Fruit fly (Drosophila melanogaster) whole organism, pupa: ENCODE data around the gene vilya.

Source experiments
- CG10348 ChIP-seq: fragments of 200-800 bp; sonication (Bioruptor generic); IDR thresholded peaks from 2 replicates; pipeline ENCODE4 v1.3.6; 2022; ENCODE audit warnings: missing biosample characterization, missing genetic modification characterization
- CG12605 ChIP-seq: fragments of 200-800 bp; sonication (Bioruptor generic); IDR thresholded peaks from 2 replicates; pipeline ENCODE4 v1.3.6; 2022; ENCODE audit warnings: missing biosample characterization, missing genetic modification characterization
- CG13204 ChIP-seq: fragments of 200-800 bp; sonication (Bioruptor generic); optimal IDR thresholded peaks from 2 replicates; lab custom pipeline; 2018; ENCODE audit warnings: missing biosample characterization, mild to moderate bottlenecking, missing genetic modification characterization, moderate library complexity
- CG14655 ChIP-seq: fragments of 200-800 bp; sonication (Bioruptor generic); optimal IDR thresholded peaks from 3 replicates; lab custom pipeline; 2017; ENCODE audit warnings: mild to moderate bottlenecking, missing biosample characterization, missing genetic modification reagents, missing genetic modification characterization
- CG15710 ChIP-seq: fragments of 200-800 bp; sonication (Bioruptor generic); optimal IDR thresholded peaks from 2 replicates; lab custom pipeline; 2018; ENCODE audit warnings: missing biosample characterization, mild to moderate bottlenecking, missing genetic modification characterization, moderate library complexity
- CG17806 ChIP-seq: fragments of 200-800 bp; sonication (Bioruptor generic); optimal IDR thresholded peaks from 2 replicates; lab custom pipeline; 2018; ENCODE audit warnings: missing biosample characterization, mild to moderate bottlenecking, missing genetic modification characterization, moderate library complexity
- CG32121 ChIP-seq: fragments of 200-800 bp; sonication (Bioruptor generic); IDR thresholded peaks from 2 replicates; pipeline ENCODE4 v1.3.6; 2022; ENCODE audit warnings: missing biosample characterization, missing genetic modification characterization
- CG34367 ChIP-seq: fragments of 200-800 bp; sonication (Bioruptor generic); optimal IDR thresholded peaks from 2 replicates; lab custom pipeline; 2018; ENCODE audit warnings: missing biosample characterization, mild to moderate bottlenecking, missing genetic modification characterization
- CG4496 ChIP-seq: fragments of 200-800 bp; sonication (Bioruptor generic); IDR thresholded peaks from 3 replicates; pipeline ENCODE4 v1.3.6; 2022; ENCODE audit warnings: missing biosample characterization, missing genetic modification characterization
- CG8159 ChIP-seq: fragments of 200-800 bp; sonication (Bioruptor generic); optimal IDR thresholded peaks from 3 replicates; lab custom pipeline; 2018; ENCODE audit warnings: missing biosample characterization, mild to moderate bottlenecking, missing genetic modification characterization, moderate library complexity
- CG8301 ChIP-seq: fragments of 200-800 bp; sonication (Bioruptor generic); optimal IDR thresholded peaks from 2 replicates; lab custom pipeline; 2018; ENCODE audit warnings: missing biosample characterization, mild to moderate bottlenecking, missing genetic modification characterization
- CG9948 ChIP-seq: fragments of 200-800 bp; sonication (Bioruptor generic); optimal IDR thresholded peaks from 2 replicates; lab custom pipeline; 2018; ENCODE audit warnings: missing biosample characterization, mild to moderate bottlenecking, missing genetic modification characterization, moderate library complexity
- D1 ChIP-seq: fragments of 200-800 bp; sonication (Bioruptor generic); optimal IDR thresholded peaks from 2 replicates; lab custom pipeline; 2018; ENCODE audit warnings: missing biosample characterization, mild to moderate bottlenecking, missing genetic modification characterization, moderate library complexity
- EcR ChIP-seq: fragments of 200-800 bp; sonication (Bioruptor generic); optimal IDR thresholded peaks from 3 replicates; lab custom pipeline; 2019; ENCODE audit warnings: missing biosample characterization, missing genetic modification characterization, mild to moderate bottlenecking, moderate library complexity, missing genetic modification reagents
- Ets98B ChIP-seq: fragments of 200-800 bp; sonication (Bioruptor generic); IDR thresholded peaks from 2 replicates; pipeline ENCODE4 v1.3.6; 2022; ENCODE audit warnings: missing biosample characterization, missing genetic modification characterization
- Pif1A ChIP-seq: fragments of 200-800 bp; sonication (Bioruptor generic); optimal IDR thresholded peaks from 3 replicates; lab custom pipeline; 2016; ENCODE audit warnings: missing biosample characterization, missing genetic modification characterization
- Pif1B ChIP-seq: fragments of 200-800 bp; sonication (Bioruptor generic); optimal IDR thresholded peaks from 3 replicates; lab custom pipeline; 2016; ENCODE audit warnings: missing biosample characterization, missing genetic modification characterization
- Snoo ChIP-seq: fragments of 200-800 bp; sonication (Bioruptor generic); optimal IDR thresholded peaks from 3 replicates; lab custom pipeline; 2017; ENCODE audit warnings: missing biosample characterization, mild to moderate bottlenecking, missing genetic modification characterization, inconsistent platforms
- fd96Ca ChIP-seq: fragments of 200-800 bp; sonication (Bioruptor generic); IDR thresholded peaks from 3 replicates; pipeline ENCODE4 v1.3.6; 2022; ENCODE audit warnings: missing biosample characterization, missing genetic modification characterization
- gl ChIP-seq: fragments of 200-800 bp; sonication (Bioruptor generic); optimal IDR thresholded peaks from 2 replicates; lab custom pipeline; 2018; ENCODE audit warnings: missing biosample characterization, mild to moderate bottlenecking, missing genetic modification characterization
- rn ChIP-seq: fragments of 200-800 bp; sonication (Bioruptor generic); IDR thresholded peaks from 2 replicates; pipeline ENCODE4 v1.3.6; 2022; ENCODE audit warnings: missing biosample characterization, missing genetic modification characterization

vilya gene

dm6 chrX:2740084-2740483 is 13.6 kb downstream of the vilya start, which contains the start of gene kirre:
kirre (plus strand) TSS chrX:2740384.
- no peak for TF ChIP-seq Pif1B (GFP tag; lab: Kevin White, UChicago)
- TF ChIP-seq CG13204 (GFP tag; lab: Kevin White, UChicago), result no peak
- TF ChIP-seq CG15710 (tag; lab: Kevin White, UChicago), result no peak
- no peak for TF ChIP-seq CG9948
- TF ChIP-seq CG4496 (GFP tag; lab: Robert Waterston, UW), result no peak
- no peak for TF ChIP-seq CG12605 (GFP tag; lab: Robert Waterston, UW)
- no peak for TF ChIP-seq CG32121 (GFP tag; lab: Robert Waterston, UW)
- TF ChIP-seq rn (GFP tag; lab: Robert Waterston, UW), result no peak
- TF ChIP-seq gl (tag; lab: Kevin White, UChicago), result no peak
- no peak for TF ChIP-seq Pif1A (GFP tag; lab: Kevin White, UChicago)
- TF ChIP-seq fd96Ca (GFP tag; lab: Robert Waterston, UW), result no peak
- TF ChIP-seq D1 (tag; lab: Kevin White, UChicago), result no peak
- no peak for TF ChIP-seq CG14655 (GFP tag; lab: Kevin White, UChicago)
- TF ChIP-seq CG17806 (tag; lab: Kevin White, UChicago), result no peak

- no peak for TF ChIP-seq CG10348 (GFP tag; lab: Robert Waterston, UW)
- no peak for TF ChIP-seq CG14655 (GFP tag; lab: Kevin White, UChicago)
- no peak for TF ChIP-seq EcR (GFP tag; lab: Kevin White, UChicago)
- peak; percentile 8 for TF ChIP-seq CG9948
- no peak for TF ChIP-seq fd96Ca (GFP tag; lab: Robert Waterston, UW)
- TF ChIP-seq CG12605 (GFP tag; lab: Robert Waterston, UW), result peak; percentile 85
- TF ChIP-seq Pif1B (GFP tag; lab: Kevin White, UChicago), result peak; percentile 55
- peak; percentile 3 for TF ChIP-seq CG8301 (tag; lab: Kevin White, UChicago)
- no peak for TF ChIP-seq rn (GFP tag; lab: Robert Waterston, UW)
- peak; percentile 65 for TF ChIP-seq gl (tag; lab: Kevin White, UChicago)
- TF ChIP-seq CG13204 (GFP tag; lab: Kevin White, UChicago), result no peak
- no peak for TF ChIP-seq D1 (tag; lab: Kevin White, UChicago)
- peak; percentile 41 for TF ChIP-seq CG15710 (tag; lab: Kevin White, UChicago)
- TF ChIP-seq CG8159, result peak; percentile 12
- no peak for TF ChIP-seq CG17806 (tag; lab: Kevin White, UChicago)
- TF ChIP-seq Ets98B (GFP tag; lab: Robert Waterston, UW), result peak; percentile 62; the same call in 1 of the 2 replicates
- TF ChIP-seq CG32121 (GFP tag; lab: Robert Waterston, UW), result peak; percentile 45; the same call in 1 of the 2 replicates
- TF ChIP-seq Pif1A (GFP tag; lab: Kevin White, UChicago), result peak; percentile 50
- TF ChIP-seq CG4496 (GFP tag; lab: Robert Waterston, UW), result peak; percentile 59; the same call in 2 of the 3 replicates
- TF ChIP-seq CG34367 (tag; lab: Kevin White, UChicago), result peak; percentile 30
- no peak for TF ChIP-seq Snoo (tag; lab: Kevin White, UChicago)
Measured at dm6 chrX:2742067-2742466, 15.6 kb downstream of the vilya start.

- no peak for TF ChIP-seq EcR (GFP tag; lab: Kevin White, UChicago)
- peak; percentile 79 for TF ChIP-seq CG4496 (GFP tag; lab: Robert Waterston, UW)
- peak; percentile 80 for TF ChIP-seq Ets98B (GFP tag; lab: Robert Waterston, UW)
- peak; percentile 74 for TF ChIP-seq fd96Ca (GFP tag; lab: Robert Waterston, UW)
- TF ChIP-seq CG8301 (tag; lab: Kevin White, UChicago), result no peak
- TF ChIP-seq Snoo (tag; lab: Kevin White, UChicago), result peak; percentile 1
- no peak for TF ChIP-seq CG34367 (tag; lab: Kevin White, UChicago)
- TF ChIP-seq Pif1B (GFP tag; lab: Kevin White, UChicago), result no peak
- no peak for TF ChIP-seq CG10348 (GFP tag; lab: Robert Waterston, UW)
- TF ChIP-seq CG17806 (tag; lab: Kevin White, UChicago), result no peak
- TF ChIP-seq CG32121 (GFP tag; lab: Robert Waterston, UW), result peak; percentile 75
- no peak for TF ChIP-seq CG9948
- TF ChIP-seq D1 (tag; lab: Kevin White, UChicago), result no peak
- TF ChIP-seq CG12605 (GFP tag; lab: Robert Waterston, UW), result peak; percentile 25; the same call in 1 of the 2 replicates
- TF ChIP-seq CG13204 (GFP tag; lab: Kevin White, UChicago), result no peak
- TF ChIP-seq Pif1A (GFP tag; lab: Kevin White, UChicago), result peak; percentile 17
- no peak for TF ChIP-seq CG15710 (tag; lab: Kevin White, UChicago)
- no peak for TF ChIP-seq rn (GFP tag; lab: Robert Waterston, UW)
- TF ChIP-seq gl (tag; lab: Kevin White, UChicago), result no peak
- no peak for TF ChIP-seq CG14655 (GFP tag; lab: Kevin White, UChicago)
Measured at dm6 chrX:2743020-2743419, 16.5 kb downstream of the vilya start.

dm6 chrX:2743601-2744000 is 17.1 kb downstream of the vilya start:
- TF ChIP-seq CG12605 (GFP tag; lab: Robert Waterston, UW), result 0 out of 2 replicates have a peak, but pooled peaks have one; percentile 4
- no peak for TF ChIP-seq EcR (GFP tag; lab: Kevin White, UChicago)

- TF ChIP-seq CG14655 (GFP tag; lab: Kevin White, UChicago) (peak; percentile 89), Pif1B (GFP tag; lab: Kevin White, UChicago) (peak; percentile 92), Snoo (tag; lab: Kevin White, UChicago) (peak; percentile 79), CG34367 (tag; lab: Kevin White, UChicago) (peak; percentile 89), gl (tag; lab: Kevin White, UChicago) (peak; percentile 78), CG9948 (peak; percentile 82), CG13204 (GFP tag; lab: Kevin White, UChicago) (peak; percentile 30), CG4496 (GFP tag; lab: Robert Waterston, UW) (peak; percentile 98), D1 (tag; lab: Kevin White, UChicago) (peak; percentile 64), EcR (GFP tag; lab: Kevin White, UChicago) (no peak), CG12605 (GFP tag; lab: Robert Waterston, UW) (peak; percentile 96), CG8301 (tag; lab: Kevin White, UChicago) (peak; percentile 87), CG17806 (tag; lab: Kevin White, UChicago) (peak; percentile 88), rn (GFP tag; lab: Robert Waterston, UW) (peak; percentile 86), Pif1A (GFP tag; lab: Kevin White, UChicago) (peak; percentile 91), fd96Ca (GFP tag; lab: Robert Waterston, UW) (peak; percentile 91), CG32121 (GFP tag; lab: Robert Waterston, UW) (peak; percentile 94), CG15710 (tag; lab: Kevin White, UChicago) (peak; percentile 90), CG8159 (peak; percentile 90), CG10348 (GFP tag; lab: Robert Waterston, UW) (peak; percentile 76), Ets98B (GFP tag; lab: Robert Waterston, UW) (peak; percentile 96)
Measured at dm6 chrX:2744042-2744441, 17.6 kb downstream of the vilya start, which contains the start of gene Syx4. Syx4 (minus strand) TSS chrX:2744076.
